Fruit fly (Drosophila melanogaster): ENCODE measurements around the gene EndoA.

Gene EndoA

dm6 chr3R:18916715-18917253 is 10.4 kb downstream of the EndoA start (continued):
- no peak for TF ChIP-seq ATbp (GFP tag; optimal IDR thresholded peaks at IDR 0.05)
- TF ChIP-seq Ets97D (GFP tag; optimal IDR thresholded peaks at IDR 0.05) = no peak
- TF ChIP-seq CG11504 (tag; optimal IDR thresholded peaks at IDR 0.05) = peak; percentile 78

- peak; percentile 20 for TF ChIP-seq CG2712 (tag; optimal IDR thresholded peaks at IDR 0.05)
- no peak for TF ChIP-seq pb (GFP tag; optimal IDR thresholded peaks at IDR 0.05)
- TF ChIP-seq lbe (GFP tag; optimal IDR thresholded peaks at IDR 0.05) = peak; percentile 32
- TF ChIP-seq CG12236 (GFP tag; optimal IDR thresholded peaks at IDR 0.05) = no peak
- peak; percentile 11 for TF ChIP-seq CG2678 (tag; optimal IDR thresholded peaks at IDR 0.05)
- peak; percentile 29 for TF ChIP-seq CG17568 (GFP tag; optimal IDR thresholded peaks at IDR 0.05)
- peak; percentile 16 for TF ChIP-seq CG17912 (GFP tag; optimal IDR thresholded peaks at IDR 0.05)
- no peak for TF ChIP-seq Dp (GFP tag; optimal IDR thresholded peaks at IDR 0.05)
- TF ChIP-seq CG3163 (GFP tag; optimal IDR thresholded peaks at IDR 0.05) = peak; percentile 45
- peak; percentile 60 for TF ChIP-seq nau (GFP tag; optimal IDR thresholded peaks at IDR 0.05)
- TF ChIP-seq Dfd (GFP tag; optimal IDR thresholded peaks at IDR 0.05) = no peak
- no peak for TF ChIP-seq CG10959 (GFP tag; IDR thresholded peaks at IDR 0.05)
- no peak for TF ChIP-seq ash1 (GFP tag; optimal IDR thresholded peaks at IDR 0.05)
- TF ChIP-seq seq (GFP tag; IDR thresholded peaks at IDR 0.05) = 0 out of 2 replicates have a peak, but pooled peaks have one; percentile 45
- TF ChIP-seq Rfx (GFP tag; IDR thresholded peaks at IDR 0.05) = peak; percentile 19; the same call in 1 of the 2 replicates
- TF ChIP-seq caup (GFP tag; optimal IDR thresholded peaks at IDR 0.05; ENCODE audit: severe bottlenecking) = peak; percentile 71
- TF ChIP-seq Hmr (GFP tag; optimal IDR thresholded peaks at IDR 0.05) = peak; percentile 55
- peak; percentile 7; the same call in 1 of the 2 replicates for TF ChIP-seq HLH3B (GFP tag; IDR thresholded peaks at IDR 0.05)
- TF ChIP-seq bigmax (GFP tag; optimal IDR thresholded peaks at IDR 0.05) = no peak
- TF ChIP-seq Kr (GFP tag; optimal IDR thresholded peaks at IDR 0.05) = no peak
- peak; percentile 89 for TF ChIP-seq CG31224 (GFP tag; IDR thresholded peaks at IDR 0.05)
- TF ChIP-seq otp (GFP tag; IDR thresholded peaks at IDR 0.05) = 0 out of 3 replicates have a peak, but pooled peaks have one; percentile 7
- TF ChIP-seq chn (GFP tag; optimal IDR thresholded peaks at IDR 0.05) = no peak
- TF ChIP-seq CG6765 (GFP tag; optimal IDR thresholded peaks at IDR 0.05) = peak; percentile 1
- peak; percentile 80 for TF ChIP-seq lilli (GFP tag; optimal IDR thresholded peaks at IDR 0.05)
- peak; percentile 18 for TF ChIP-seq CG2120 (GFP tag; optimal IDR thresholded peaks at IDR 0.05)
- peak; percentile 34 for TF ChIP-seq B-H2 (GFP tag; optimal IDR thresholded peaks at IDR 0.05)
- no peak for TF ChIP-seq CG10462 (GFP tag; optimal IDR thresholded peaks at IDR 0.05)
- no peak for TF ChIP-seq Optix (GFP tag; IDR thresholded peaks at IDR 0.05)
- TF ChIP-seq Trl (optimal IDR thresholded peaks at IDR 0.05) = peak; percentile 47 to 61
- peak; percentile 7 for TF ChIP-seq Trl (GFP tag; optimal IDR thresholded peaks at IDR 0.05)
- TF ChIP-seq CG17361 (GFP tag; IDR thresholded peaks at IDR 0.05) = 0 out of 3 replicates have a peak, but pooled peaks have one; percentile 21
- TF ChIP-seq Mrtf (GFP tag; IDR thresholded peaks at IDR 0.05) = no peak
- no peak for TF ChIP-seq Scr (GFP tag; IDR thresholded peaks at IDR 0.05; ENCODE audit: partially characterized antibody)
- peak; percentile 56; the same call in 1 of the 2 replicates for TF ChIP-seq rib (GFP tag; IDR thresholded peaks at IDR 0.05)
- TF ChIP-seq ase (GFP tag; IDR thresholded peaks at IDR 0.05) = 0 out of 3 replicates have a peak, but pooled peaks have one; percentile 28
- no peak for TF ChIP-seq CG10565 (GFP tag; optimal IDR thresholded peaks at IDR 0.05)
- peak; percentile 34 for TF ChIP-seq CG15514 (GFP tag; optimal IDR thresholded peaks at IDR 0.05)
- peak; percentile 23 for TF ChIP-seq CG8924 (tag; optimal IDR thresholded peaks at IDR 0.05)
- TF ChIP-seq bbx (GFP tag; IDR thresholded peaks at IDR 0.05; ENCODE audit: partially characterized antibody) = peak; percentile 60; the same call in 1 of the 2 replicates
- TF ChIP-seq CG10274 (GFP tag; optimal IDR thresholded peaks at IDR 0.05) = no peak
- TF ChIP-seq so (GFP tag; IDR thresholded peaks at IDR 0.05) = peak; percentile 35; the same call in 2 of the 3 replicates
- no peak for TF ChIP-seq Bdp1 (GFP tag; optimal IDR thresholded peaks at IDR 0.05)
Measured at dm6 chr3R:18917976-18918871, 11.8 kb downstream of the EndoA start.

All from whole organism, embryonic.